Fruit fly (Drosophila melanogaster): ENCODE data around the gene vilya.

vilya gene

dm6 chrX:2683926-2684325 is 42.6 kb upstream of the vilya start:
- no peak for TF ChIP-seq usp (GFP tag; optimal IDR thresholded peaks at IDR 0.05)
- no peak for TF ChIP-seq ey (GFP tag; optimal IDR thresholded peaks at IDR 0.05)
- TF ChIP-seq woc (GFP tag; optimal IDR thresholded peaks at IDR 0.05): no peak
- no peak for TF ChIP-seq psq (GFP tag; optimal IDR thresholded peaks at IDR 0.05)
- no peak for TF ChIP-seq Myc (optimal IDR thresholded peaks at IDR 0.05)
- TF ChIP-seq sage (GFP tag; optimal IDR thresholded peaks at IDR 0.05): no peak
- no peak for TF ChIP-seq Dfd (GFP tag; optimal IDR thresholded peaks at IDR 0.05)
- TF ChIP-seq Sp1 (GFP tag; optimal IDR thresholded peaks at IDR 0.05): no peak
- no peak for TF ChIP-seq Jra (GFP tag; optimal IDR thresholded peaks at IDR 0.05)
- no peak for TF ChIP-seq CG32264 (GFP tag; optimal IDR thresholded peaks at IDR 0.05)
- TF ChIP-seq lola (GFP tag; optimal IDR thresholded peaks at IDR 0.05): no peak
- no peak for TF ChIP-seq Abd-B (GFP tag; optimal IDR thresholded peaks at IDR 0.05)
- TF ChIP-seq dmrt93B (GFP tag; optimal IDR thresholded peaks at IDR 0.05): no peak
- TF ChIP-seq sv (GFP tag; optimal IDR thresholded peaks at IDR 0.05): no peak

dm6 chrX:2684442-2684841 is 42.0 kb upstream of the vilya start:
- TF ChIP-seq Dif (GFP tag; optimal IDR thresholded peaks at IDR 0.05; ENCODE audit: partially characterized antibody): no peak
- no peak for TF ChIP-seq Rel (GFP tag; optimal IDR thresholded peaks at IDR 0.05)
- TF ChIP-seq Rel (tag; optimal IDR thresholded peaks at IDR 0.05): peak; percentile 54

dm6 chrX:2685022-2685421 is 41.5 kb upstream of the vilya start:
- TF ChIP-seq rgr (GFP tag; optimal IDR thresholded peaks at IDR 0.05) (no peak), Rel (GFP tag; optimal IDR thresholded peaks at IDR 0.05) (no peak), Rel (tag; optimal IDR thresholded peaks at IDR 0.05) (peak; percentile 55)

DNA sequence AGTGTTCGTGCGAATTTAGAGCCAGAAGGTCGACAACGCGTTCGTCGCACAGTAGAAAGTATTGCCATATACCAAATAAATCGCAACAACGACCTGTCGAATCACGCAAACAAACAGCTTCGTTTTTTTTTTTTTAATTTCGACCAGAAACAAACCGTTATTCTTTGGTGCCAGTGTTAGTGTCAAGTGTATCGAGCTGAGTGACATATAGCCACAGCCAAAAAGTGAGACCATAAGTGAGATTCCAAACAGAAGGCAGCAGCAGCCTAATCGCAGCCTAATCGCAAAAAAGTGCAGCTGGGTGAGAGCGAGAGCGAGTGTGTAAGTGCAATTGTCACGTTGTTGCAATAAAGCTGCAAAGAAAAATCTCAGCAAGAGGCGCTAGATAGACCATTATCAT is 40.9 kb upstream of the vilya start, which contains the start of gene per:
Gene per, plus strand, starts transcription at position 1 of the 400 bp plus-strand sequence.
- TF ChIP-seq dmrt93B (GFP tag; optimal IDR thresholded peaks at IDR 0.05): no peak
- no peak for TF ChIP-seq pan (optimal IDR thresholded peaks at IDR 0.05)

DNA sequence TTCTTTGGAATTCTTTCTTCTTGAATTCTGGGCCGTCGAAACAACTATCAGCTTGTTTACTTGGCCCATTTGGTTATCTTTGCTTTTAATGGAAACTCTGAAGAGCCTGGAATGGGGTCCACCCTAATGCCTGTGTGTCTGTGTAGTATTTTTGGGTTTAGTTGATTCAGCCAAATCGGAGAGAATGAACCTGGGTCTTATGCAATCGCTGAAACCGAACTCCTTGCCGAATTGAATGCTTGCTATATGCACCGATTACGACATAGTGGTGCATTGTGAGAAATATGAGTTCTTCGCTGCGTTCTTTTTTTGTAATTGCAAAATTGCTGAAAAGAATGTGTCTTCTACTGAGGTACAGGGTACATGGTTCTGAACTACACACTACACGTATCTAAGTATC is 39.5 kb upstream of the vilya start:
- TF ChIP-seq CG9705 (GFP tag; optimal IDR thresholded peaks at IDR 0.05): no peak
- no peak for TF ChIP-seq rgr (GFP tag; optimal IDR thresholded peaks at IDR 0.05)
- no peak for TF ChIP-seq OdsH (GFP tag; optimal IDR thresholded peaks at IDR 0.05)
- no peak for TF ChIP-seq Rel (GFP tag; optimal IDR thresholded peaks at IDR 0.05)
- no peak for TF ChIP-seq Rel (tag; optimal IDR thresholded peaks at IDR 0.05)
- TF ChIP-seq pan (optimal IDR thresholded peaks at IDR 0.05): no peak
- TF ChIP-seq brk (GFP tag; optimal IDR thresholded peaks at IDR 0.05): no peak
- no peak for TF ChIP-seq Dif (GFP tag; optimal IDR thresholded peaks at IDR 0.05; ENCODE audit: partially characterized antibody)
- no peak for TF ChIP-seq Abd-B (GFP tag; optimal IDR thresholded peaks at IDR 0.05)
- TF ChIP-seq Sp1 (GFP tag; optimal IDR thresholded peaks at IDR 0.05): no peak
- no peak for TF ChIP-seq GATAd (GFP tag; optimal IDR thresholded peaks at IDR 0.05)

dm6 chrX:2690376-2690775 is 36.1 kb upstream of the vilya start:
- TF ChIP-seq Abd-B (GFP tag; optimal IDR thresholded peaks at IDR 0.05): no peak

dm6 chrX:2693786-2694185 is 32.7 kb upstream of the vilya start, which contains the start of gene dyw:
Gene dyw, minus strand, starts transcription at chrX:2693886.
- TF ChIP-seq Abd-B (GFP tag; optimal IDR thresholded peaks at IDR 0.05) (no peak), Jra (GFP tag; optimal IDR thresholded peaks at IDR 0.05) (no peak), CrebA (GFP tag; optimal IDR thresholded peaks at IDR 0.05; ENCODE audit: borderline replicate concordance) (no peak)

DNA sequence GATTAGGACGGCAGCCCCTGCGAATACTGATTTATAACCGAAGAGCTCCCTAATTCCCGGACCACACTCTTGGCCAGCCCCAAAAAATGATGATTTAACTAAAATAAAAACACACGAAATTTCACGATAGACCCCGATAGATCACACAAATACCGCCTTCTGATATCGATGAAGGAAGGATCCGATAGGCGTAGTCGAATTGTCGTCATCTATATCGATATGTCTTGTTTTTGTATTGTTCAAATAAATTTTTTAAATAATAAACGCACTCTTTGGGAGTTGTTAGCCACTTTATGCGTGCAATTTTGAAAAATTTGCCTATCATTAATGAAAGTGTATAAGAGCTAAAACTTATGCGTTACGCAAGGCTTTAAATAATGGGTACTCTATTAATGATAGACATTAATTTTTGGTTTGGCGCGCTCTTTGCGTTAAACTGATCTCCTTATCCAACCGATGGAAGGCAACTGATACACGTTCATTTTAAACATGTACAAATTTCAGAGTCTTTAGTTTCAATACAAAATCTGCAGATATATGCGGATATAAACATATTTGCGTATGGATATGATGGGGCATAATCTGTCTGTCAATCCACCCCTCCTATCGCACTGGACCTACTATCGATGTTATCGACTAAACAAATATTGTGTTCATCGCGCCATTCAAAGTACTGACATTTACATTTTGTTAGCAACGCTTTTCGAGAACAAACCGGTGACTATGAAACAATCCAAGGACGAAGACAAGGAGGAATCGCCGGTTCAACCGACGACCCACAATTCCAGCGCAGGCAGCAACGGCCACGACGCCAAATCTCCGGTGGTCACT is 28.2 kb upstream of the vilya start, which contains the start of the genes Spg7 and Lint-O:
Gene Spg7, minus strand, starts transcription at position 148 of the 831 bp plus-strand sequence.
Gene Lint-O, plus strand, starts transcription at position 638 of the 831 bp plus-strand sequence.
- TF ChIP-seq sv (GFP tag; optimal IDR thresholded peaks at IDR 0.05) (no peak), usp (GFP tag; optimal IDR thresholded peaks at IDR 0.05) (no peak), pan (optimal IDR thresholded peaks at IDR 0.05) (no peak), br (GFP tag; optimal IDR thresholded peaks at IDR 0.05) (no peak), CG9705 (GFP tag; optimal IDR thresholded peaks at IDR 0.05) (no peak)
